Worm (Caenorhabditis elegans): Measurements from ENCODE around the gene snf-11.
A peak's percentile ranks its signal among the peaks of the same experiment; 100 is the strongest.

The snf-11 gene

DNA sequence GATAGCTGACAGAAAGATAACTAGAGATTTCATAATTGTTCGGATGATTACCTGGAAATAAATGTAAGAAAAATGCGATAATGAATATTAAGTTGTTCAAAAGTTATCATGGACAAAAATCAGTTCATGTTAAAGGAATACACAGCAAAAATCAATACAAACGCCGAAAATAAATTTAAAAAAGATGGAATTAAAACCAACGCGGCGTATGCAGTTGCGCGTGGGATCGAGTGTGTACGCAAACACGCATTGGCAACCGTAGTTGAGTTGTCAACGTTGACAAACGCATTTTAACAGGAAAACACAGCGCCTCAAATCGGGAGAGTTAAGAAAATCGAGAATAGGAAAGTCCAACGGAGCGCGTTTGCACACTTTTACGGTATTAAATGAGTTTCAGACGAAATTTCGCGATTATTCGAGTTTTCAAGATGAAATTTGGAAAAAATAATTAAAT lies 18.7 kb upstream of the snf-11 start, which contains the start of gene tmed-10 (continued):
- TF ChIP-seq pha-4 (tag; optimal IDR thresholded peaks at IDR 0.05), result no peak
- no peak for TF ChIP-seq F37B4.10 (GFP tag; IDR thresholded peaks at IDR 0.05)
- peak; percentile 89 for TF ChIP-seq ceh-100 (GFP tag; IDR thresholded peaks at IDR 0.05)
- no peak for TF ChIP-seq F55B11.4 (tag; optimal IDR thresholded peaks at IDR 0.05; ENCODE audit: borderline replicate concordance, insufficient read depth)
- TF ChIP-seq die-1 (tag; optimal IDR thresholded peaks at IDR 0.05), result no peak
- TF ChIP-seq Y56A3A.18 (GFP tag; IDR thresholded peaks at IDR 0.05), result no peak
- TF ChIP-seq mcd-1 (GFP tag; IDR thresholded peaks at IDR 0.05), result peak; percentile 96
- TF ChIP-seq ama-1 (optimal IDR thresholded peaks at IDR 0.05), result no peak
- TF ChIP-seq ama-1 (GFP tag; optimal IDR thresholded peaks at IDR 0.05), result no peak
- TF ChIP-seq lin-26 (GFP tag; IDR thresholded peaks at IDR 0.05), result 0 out of 2 replicates have a peak, but pooled peaks have one; percentile 42
- TF ChIP-seq rpc-1 (optimal IDR thresholded peaks at IDR 0.05), result no peak
- TF ChIP-seq rpc-1 (tag; optimal IDR thresholded peaks at IDR 0.05), result no peak
- TF ChIP-seq mxl-1 (tag; optimal IDR thresholded peaks at IDR 0.05), result no peak
- peak; percentile 59 for TF ChIP-seq nhr-80 (tag; optimal IDR thresholded peaks at IDR 0.05)
- no peak for TF ChIP-seq ztf-28 (GFP tag; IDR thresholded peaks at IDR 0.05)
- TF ChIP-seq let-607 (tag; optimal IDR thresholded peaks at IDR 0.05), result peak; percentile 93 to 94
- no peak for TF ChIP-seq unc-62 (GFP tag; optimal IDR thresholded peaks at IDR 0.05)
- no peak for TF ChIP-seq F39B2.1 (GFP tag; IDR thresholded peaks at IDR 0.05)
- no peak for TF ChIP-seq dpff-1 (tag; optimal IDR thresholded peaks at IDR 0.05)
- TF ChIP-seq ZK185.1 (tag; optimal IDR thresholded peaks at IDR 0.05; ENCODE audit: poor library complexity, severe bottlenecking), result no peak
- peak; percentile 77 for TF ChIP-seq hmg-1.2 (GFP tag; IDR thresholded peaks at IDR 0.05)
- no peak for TF ChIP-seq unc-130 (GFP tag; optimal IDR thresholded peaks at IDR 0.05)
- peak; percentile 78 for TF ChIP-seq ceh-91 (GFP tag; IDR thresholded peaks at IDR 0.05)
- TF ChIP-seq lsl-1 (GFP tag; optimal IDR thresholded peaks at IDR 0.05), result peak; percentile 64
- TF ChIP-seq ztf-22 (GFP tag; optimal IDR thresholded peaks at IDR 0.05), result no peak
- no peak for TF ChIP-seq F49E8.2 (tag; optimal IDR thresholded peaks at IDR 0.05; ENCODE audit: insufficient read depth)
- TF ChIP-seq B0035.1 (tag; optimal IDR thresholded peaks at IDR 0.05), result no peak
- TF ChIP-seq ceh-27 (GFP tag; optimal IDR thresholded peaks at IDR 0.05), result peak; percentile 15
- no peak for TF ChIP-seq F52B5.7 (tag; optimal IDR thresholded peaks at IDR 0.05)
- TF ChIP-seq lir-1 (GFP tag; conservative IDR thresholded peaks at IDR 0.05), result peak; percentile 70; the same call in 1 of the 2 replicates
- TF ChIP-seq athp-1 (tag; optimal IDR thresholded peaks at IDR 0.05), result no peak
- no peak for TF ChIP-seq sptf-2 (GFP tag; optimal IDR thresholded peaks at IDR 0.05)
- TF ChIP-seq efl-1 (GFP tag; optimal IDR thresholded peaks at IDR 0.05), result peak; percentile 48
- TF ChIP-seq lag-1 (GFP tag; IDR thresholded peaks at IDR 0.05), result no peak
- TF ChIP-seq ets-4 (GFP tag; optimal IDR thresholded peaks at IDR 0.05), result no peak
- no peak for TF ChIP-seq Y67H2A.10 (GFP tag; conservative IDR thresholded peaks at IDR 0.05)
- TF ChIP-seq madf-3 (GFP tag; IDR thresholded peaks at IDR 0.05), result no peak
- 0 out of 2 replicates have a peak, but pooled peaks have one; percentile 24 for TF ChIP-seq egl-44 (GFP tag; IDR thresholded peaks at IDR 0.05)
- no peak for TF ChIP-seq madf-10 (tag; optimal IDR thresholded peaks at IDR 0.05)
- TF ChIP-seq sea-2 (GFP tag; IDR thresholded peaks at IDR 0.05), result no peak
- no peak for TF ChIP-seq cebp-1 (GFP tag; IDR thresholded peaks at IDR 0.05)
- no peak for TF ChIP-seq cebp-1 (tag; optimal IDR thresholded peaks at IDR 0.05)
- TF ChIP-seq hlh-12 (tag; optimal IDR thresholded peaks at IDR 0.05), result no peak
- TF ChIP-seq ztf-6 (GFP tag; IDR thresholded peaks at IDR 0.05), result peak; percentile 50; the same call in 1 of the 2 replicates
- TF ChIP-seq nhr-179 (tag; optimal IDR thresholded peaks at IDR 0.05), result no peak
- TF ChIP-seq somi-1 (GFP tag; optimal IDR thresholded peaks at IDR 0.05), result no peak
- no peak for TF ChIP-seq xnd-1 (tag; optimal IDR thresholded peaks at IDR 0.05)
- TF ChIP-seq tbx-9 (tag; optimal IDR thresholded peaks at IDR 0.05; ENCODE audit: borderline replicate concordance), result no peak
- no peak for TF ChIP-seq tlf-1 (GFP tag; optimal IDR thresholded peaks at IDR 0.05)
- no peak for TF ChIP-seq repo-1 (tag; optimal IDR thresholded peaks at IDR 0.05)
- TF ChIP-seq F57C9.4 (tag; optimal IDR thresholded peaks at IDR 0.05), result no peak
